Worm (Caenorhabditis elegans) whole organism, mixed stage, embryonic: ENCODE measurements around the gene asp-18.

Source experiments
- M03D4.4 ChIP-seq: sonication (generic microtip); optimal IDR thresholded peaks from 2 replicates; lab custom pipeline; 2017; ENCODE audit warnings: mild to moderate bottlenecking, missing genetic modification characterization, missing compliant biosample characterization
- bed-3 ChIP-seq: fragments of 200-800 bp; sonication (Bioruptor generic); optimal IDR thresholded peaks from 3 replicates; lab custom pipeline; 2018; ENCODE audit warnings: mild to moderate bottlenecking, missing genetic modification characterization, moderate library complexity, missing compliant biosample characterization
- blmp-1 ChIP-seq: fragments of 150-350 bp; optimal IDR thresholded peaks from 2 replicates; lab custom pipeline; 2014; ENCODE audit warnings: missing biosample characterization, missing genetic modification characterization
- ceh-39 ChIP-seq: fragments of 150-350 bp; optimal IDR thresholded peaks from 2 replicates; lab custom pipeline; 2014; ENCODE audit warnings: missing biosample characterization, missing genetic modification characterization
- ceh-43 ChIP-seq: fragments of 200-800 bp; sonication (Bioruptor generic); optimal IDR thresholded peaks from 2 replicates; lab custom pipeline; 2018; ENCODE audit warnings: mild to moderate bottlenecking, missing genetic modification characterization, moderate library complexity, missing compliant biosample characterization
- cnd-1 ChIP-seq: fragments of 200-800 bp; sonication (Bioruptor generic); optimal IDR thresholded peaks from 2 replicates; lab custom pipeline; 2018; ENCODE audit warnings: mild to moderate bottlenecking, missing genetic modification characterization, missing compliant biosample characterization
- drap-1 ChIP-seq: fragments of 200-800 bp; sonication (Bioruptor generic); optimal IDR thresholded peaks from 3 replicates; lab custom pipeline; 2018; ENCODE audit warnings: mild to moderate bottlenecking, missing genetic modification characterization, missing compliant biosample characterization
- elt-1 ChIP-seq: sonication (generic microtip); optimal IDR thresholded peaks from 2 replicates; lab custom pipeline; 2017; ENCODE audit warnings: missing genetic modification characterization, mild to moderate bottlenecking, missing compliant biosample characterization, antibody characterized with exemption, moderate library complexity, borderline replicate concordance; ENCODE audit not compliant: insufficient read depth
- elt-3 ChIP-seq: fragments of 150-350 bp; optimal IDR thresholded peaks from 2 replicates; lab custom pipeline; 2014; ENCODE audit warnings: missing biosample characterization, missing genetic modification characterization
- flh-1 ChIP-seq: fragments of 200-800 bp; sonication (Bioruptor generic); optimal IDR thresholded peaks from 2 replicates; lab custom pipeline; 2018; ENCODE audit warnings: mild to moderate bottlenecking, missing genetic modification characterization, moderate library complexity, missing compliant biosample characterization
- ham-2 ChIP-seq: fragments of 200-800 bp; sonication (Bioruptor generic); optimal IDR thresholded peaks from 2 replicates; lab custom pipeline; 2018; ENCODE audit warnings: mild to moderate bottlenecking, missing genetic modification characterization, missing compliant biosample characterization
- hlh-1 ChIP-seq: fragments of 150-350 bp; optimal IDR thresholded peaks from 2 replicates; lab custom pipeline; 2014; ENCODE audit warnings: missing biosample characterization, missing genetic modification reagents, missing genetic modification characterization
- lin-13 ChIP-seq: fragments of 150-350 bp; optimal IDR thresholded peaks from 2 replicates; lab custom pipeline; 2014; ENCODE audit warnings: missing biosample characterization, missing genetic modification characterization
- lin-32 ChIP-seq: fragments of 200-800 bp; sonication (Bioruptor generic); optimal IDR thresholded peaks from 2 replicates; lab custom pipeline; 2018; ENCODE audit warnings: mild to moderate bottlenecking, missing genetic modification characterization, missing compliant biosample characterization
- lsy-2 ChIP-seq: fragments of 150-350 bp; optimal IDR thresholded peaks from 2 replicates; lab custom pipeline; 2014; ENCODE audit warnings: missing biosample characterization, missing genetic modification characterization
- mab-5 ChIP-seq: fragments of 150-350 bp; optimal IDR thresholded peaks from 2 replicates; lab custom pipeline; 2014; ENCODE audit warnings: missing biosample characterization, missing genetic modification characterization
- mls-2 ChIP-seq: sonication (generic microtip); optimal IDR thresholded peaks from 2 replicates; lab custom pipeline; 2016; ENCODE audit warnings: mild to moderate bottlenecking, missing genetic modification characterization, moderate library complexity, missing compliant biosample characterization
- nhr-12 ChIP-seq: fragments of 150-350 bp; optimal IDR thresholded peaks from 2 replicates; lab custom pipeline; 2014; ENCODE audit warnings: missing biosample characterization, missing genetic modification characterization
- nhr-237 ChIP-seq: fragments of 150-350 bp; optimal IDR thresholded peaks from 2 replicates; lab custom pipeline; 2014; ENCODE audit warnings: missing biosample characterization, missing genetic modification characterization
- nhr-28 ChIP-seq: fragments of 150-350 bp; optimal IDR thresholded peaks from 2 replicates; lab custom pipeline; 2014; ENCODE audit warnings: missing biosample characterization, missing genetic modification characterization
- nhr-76 ChIP-seq: sonication (generic microtip); optimal IDR thresholded peaks from 2 replicates; lab custom pipeline; 2017; ENCODE audit warnings: missing biosample characterization, missing genetic modification characterization
- pha-4 ChIP-seq: fragments of 150-350 bp; optimal IDR thresholded peaks from 2 replicates; lab custom pipeline; 2018; ENCODE audit warnings: missing biosample characterization, missing genetic modification reagents, missing genetic modification characterization
- sem-2 ChIP-seq: fragments of 200-800 bp; sonication (Bioruptor generic); optimal IDR thresholded peaks from 2 replicates; lab custom pipeline; 2018; ENCODE audit warnings: mild to moderate bottlenecking, missing genetic modification characterization, missing compliant biosample characterization
- snpc-4 ChIP-seq: fragments of 150-350 bp; optimal IDR thresholded peaks from 2 replicates; lab custom pipeline; 2014; ENCODE audit warnings: missing biosample characterization, missing genetic modification characterization
- sptf-1 ChIP-seq: sonication (generic microtip); optimal IDR thresholded peaks from 2 replicates; lab custom pipeline; 2017; ENCODE audit warnings: mild to moderate bottlenecking, missing genetic modification characterization, moderate library complexity, missing compliant biosample characterization
- tbx-8 ChIP-seq: fragments of 200-800 bp; sonication (Bioruptor generic); optimal IDR thresholded peaks from 2 replicates; lab custom pipeline; 2018; ENCODE audit warnings: mild to moderate bottlenecking, missing genetic modification characterization, moderate library complexity, missing compliant biosample characterization
- unc-39 ChIP-seq: fragments of 150-350 bp; optimal IDR thresholded peaks from 2 replicates; lab custom pipeline; 2014; ENCODE audit warnings: missing biosample characterization, missing genetic modification characterization
- zip-8 ChIP-seq: fragments of 150-350 bp; optimal IDR thresholded peaks from 2 replicates; lab custom pipeline; 2014; ENCODE audit warnings: missing biosample characterization, missing genetic modification characterization
- ztf-11 ChIP-seq: fragments of 150-350 bp; optimal IDR thresholded peaks from 2 replicates; lab custom pipeline; 2014; ENCODE audit warnings: missing biosample characterization, missing genetic modification characterization

asp-18 gene

DNA sequence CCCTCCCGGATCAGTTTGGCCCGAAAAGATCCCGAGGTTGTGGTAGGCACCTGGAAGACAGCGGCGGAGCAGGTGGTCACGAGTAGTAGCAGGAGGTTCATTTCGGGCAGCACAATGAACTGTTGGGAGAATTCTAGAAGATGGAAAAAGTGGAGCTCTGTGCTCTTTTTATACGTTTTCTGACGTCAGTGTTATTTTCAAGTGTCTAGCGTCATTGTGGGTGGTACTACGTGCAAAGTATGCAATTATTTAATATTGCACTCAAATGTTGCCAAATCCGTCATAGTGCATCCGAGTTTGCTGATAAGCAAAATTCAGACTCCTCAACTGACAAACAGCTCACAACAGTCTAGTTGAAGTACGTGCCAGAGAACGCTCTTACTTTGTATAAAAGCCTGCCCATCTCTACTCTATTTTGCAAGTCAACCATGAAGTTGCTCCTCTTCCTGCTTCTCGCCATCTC, at the start of gene asp-18, which contains the start of gene scl-19:
asp-18 (minus strand) TSS at position 101 of the 463 bp plus-strand sequence.
scl-19 (plus strand) TSS at position 413 of the 463 bp plus-strand sequence.
- no peak for TF ChIP-seq elt-1 (tag; lab: Kevin White, UChicago)
- TF ChIP-seq M03D4.4 (tag; lab: Kevin White, UChicago) = no peak
- no peak for TF ChIP-seq snpc-4 (tag; lab: Kevin White, UChicago)
- no peak for TF ChIP-seq ceh-39 (tag; lab: Kevin White, UChicago)
- no peak for TF ChIP-seq lin-32 (GFP tag; lab: Kevin White, UChicago)
- TF ChIP-seq cnd-1 (tag; lab: Kevin White, UChicago) = no peak
- no peak for TF ChIP-seq elt-3
- TF ChIP-seq pha-4 (tag; lab: Kevin White, UChicago) = no peak
- TF ChIP-seq lin-13 (tag; lab: Kevin White, UChicago) = no peak
- TF ChIP-seq ham-2 (GFP tag; lab: Kevin White, UChicago) = no peak
- TF ChIP-seq mab-5 (tag; lab: Kevin White, UChicago) = no peak
- no peak for TF ChIP-seq unc-39 (tag; lab: Kevin White, UChicago)

DNA sequence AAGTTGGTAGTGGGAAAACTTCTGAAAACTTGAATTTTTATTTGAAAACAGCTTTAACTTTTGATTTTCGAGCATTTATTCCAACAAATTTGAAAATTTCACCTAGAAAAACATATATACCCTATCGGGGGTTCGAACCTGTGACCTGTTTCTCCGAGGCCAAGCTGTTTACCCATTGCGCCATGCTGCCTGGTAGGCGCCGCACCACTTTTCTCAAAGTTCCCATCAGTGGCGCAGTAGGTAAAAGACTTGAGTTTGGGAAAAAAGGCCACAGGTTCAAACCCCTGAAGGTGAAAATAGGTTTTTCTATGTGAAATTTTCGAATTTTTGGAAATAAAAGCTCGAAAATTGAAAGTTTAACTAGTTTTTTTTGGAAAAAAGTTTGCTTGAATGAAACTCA, 49.1 kb upstream of the asp-18 start:
- TF ChIP-seq hlh-1 (tag; lab: Kevin White, UChicago) (no peak), nhr-28 (tag; lab: Kevin White, UChicago) (no peak), lsy-2 (tag; lab: Kevin White, UChicago) (no peak)

DNA sequence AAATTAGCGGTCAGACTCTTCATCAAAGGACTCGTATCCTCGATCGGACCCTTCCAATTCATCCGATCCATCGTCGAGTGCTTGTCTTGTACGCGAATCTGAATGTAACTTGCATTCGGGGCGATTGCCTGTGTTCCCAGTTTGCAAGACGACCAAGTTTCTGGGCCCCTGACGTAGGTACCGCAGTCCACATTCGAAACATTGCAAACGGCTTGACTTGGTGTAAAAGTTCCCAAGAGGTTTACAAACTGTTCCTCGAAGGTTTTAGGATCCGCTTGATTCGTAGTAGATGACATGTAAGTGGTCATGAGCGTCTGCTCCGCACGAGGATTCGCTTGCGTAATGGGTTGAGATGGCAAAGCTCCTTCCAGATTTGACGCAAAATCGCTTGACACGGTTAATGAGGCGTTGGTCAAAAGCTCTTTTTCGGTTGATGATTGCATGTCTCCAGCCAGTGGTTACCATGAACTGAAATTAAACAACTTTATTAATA, 44.8 kb upstream of the asp-18 start, which contains the start of gene Y17D7B.4:
Y17D7B.4 (minus strand) TSS at position 443 of the 493 bp plus-strand sequence.
- no peak for TF ChIP-seq zip-8 (tag; lab: Kevin White, UChicago)
- TF ChIP-seq lin-13 (tag; lab: Kevin White, UChicago) = no peak
- no peak for TF ChIP-seq sem-2 (GFP tag; lab: Kevin White, UChicago)
- no peak for TF ChIP-seq ham-2 (GFP tag; lab: Kevin White, UChicago)
- no peak for TF ChIP-seq lin-32 (GFP tag; lab: Kevin White, UChicago)
- TF ChIP-seq ztf-11 (tag; lab: Kevin White, UChicago) = no peak

DNA sequence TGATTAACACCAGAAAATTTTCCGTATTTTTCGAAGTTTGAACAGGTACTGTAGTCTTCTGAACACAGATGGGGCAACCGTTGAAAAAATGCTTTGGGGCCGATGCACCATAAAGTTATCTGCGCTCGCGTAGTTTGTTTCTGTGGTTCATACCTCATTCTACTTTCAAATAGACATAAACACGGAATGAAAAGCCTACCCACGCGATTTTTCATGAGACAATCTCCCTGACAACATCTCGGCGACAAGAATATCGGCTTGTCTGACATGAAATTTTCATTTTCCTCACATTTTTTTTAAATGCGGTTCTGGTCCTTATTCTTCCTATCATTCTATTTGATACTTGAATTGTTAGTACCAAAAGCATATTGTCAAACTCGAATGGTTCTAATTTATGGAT, 41.3 kb upstream of the asp-18 start, which contains the start of gene clec-257:
clec-257 (plus strand) TSS at position 301 of the 400 bp plus-strand sequence.
- TF ChIP-seq tbx-8 (no peak), mls-2 (tag; lab: Kevin White, UChicago) (no peak), mab-5 (tag; lab: Kevin White, UChicago) (no peak), nhr-12 (tag; lab: Kevin White, UChicago) (no peak), snpc-4 (tag; lab: Kevin White, UChicago) (no peak), ceh-43 (GFP tag; lab: Kevin White, UChicago) (no peak), pha-4 (tag; lab: Kevin White, UChicago) (no peak), zip-8 (tag; lab: Kevin White, UChicago) (no peak), sem-2 (GFP tag; lab: Kevin White, UChicago) (no peak), nhr-237 (no peak), blmp-1 (tag; lab: Kevin White, UChicago) (no peak), bed-3 (GFP tag; lab: Kevin White, UChicago) (no peak), sptf-1 (tag; lab: Kevin White, UChicago) (no peak), elt-3 (no peak), drap-1 (GFP tag; lab: Kevin White, UChicago) (no peak), lin-32 (GFP tag; lab: Kevin White, UChicago) (no peak), flh-1 (GFP tag; lab: Kevin White, UChicago) (no peak), lsy-2 (tag; lab: Kevin White, UChicago) (no peak)

DNA sequence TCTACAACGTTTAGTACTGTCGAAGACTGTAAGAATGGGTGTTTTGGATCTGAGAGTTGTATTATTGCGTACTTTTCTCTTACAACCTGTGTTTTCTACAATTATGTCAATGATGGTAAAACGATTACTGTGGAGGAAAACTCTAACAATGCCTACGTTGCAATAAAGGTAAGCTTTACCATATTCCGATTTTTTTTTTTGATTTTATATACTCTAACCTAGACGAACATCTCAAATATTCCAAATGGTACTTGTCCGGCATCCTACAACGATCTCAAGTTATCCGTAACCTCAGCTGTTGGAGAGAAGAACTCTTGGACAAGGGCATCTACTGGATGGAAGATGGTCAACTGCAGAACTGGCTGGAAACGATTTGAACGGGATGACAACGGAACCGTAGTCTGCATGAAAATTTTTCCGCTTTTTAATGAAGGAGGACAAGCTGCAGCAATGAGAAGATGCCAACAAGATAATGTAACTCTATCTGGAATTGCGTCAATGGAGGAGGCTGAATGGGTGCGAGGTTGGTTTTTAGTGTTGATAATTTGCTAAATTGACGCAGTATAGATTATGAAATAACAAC, 40.4 kb upstream of the asp-18 start:
- TF ChIP-seq bed-3 (GFP tag; lab: Kevin White, UChicago) = no peak
- TF ChIP-seq, all 35 proteins: peak for 0

DNA sequence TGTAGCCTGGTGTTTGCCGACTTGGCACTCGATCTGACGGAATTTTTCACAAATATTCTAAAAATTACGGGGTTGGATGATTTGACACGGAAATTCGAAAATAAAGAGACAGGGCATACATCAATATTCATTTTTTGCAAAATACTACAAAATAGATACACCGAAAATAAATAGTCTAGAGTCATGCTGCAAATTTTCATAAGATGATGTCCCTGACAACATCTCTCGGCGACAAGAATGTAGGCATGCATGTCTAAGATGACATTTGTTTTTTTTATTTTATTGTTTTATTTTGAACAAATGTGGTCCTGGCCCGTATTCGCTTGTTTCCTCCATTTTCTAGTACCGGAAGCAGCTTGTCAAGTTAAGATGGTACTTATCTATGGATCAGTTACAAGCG, 39.9 kb upstream of the asp-18 start, which contains the start of gene clec-256:
clec-256 (plus strand) TSS at position 301 of the 400 bp plus-strand sequence.
- TF ChIP-seq cnd-1 (tag; lab: Kevin White, UChicago) (no peak), mab-5 (tag; lab: Kevin White, UChicago) (no peak), bed-3 (GFP tag; lab: Kevin White, UChicago) (no peak), nhr-76 (tag; lab: Kevin White, UChicago) (no peak), mls-2 (tag; lab: Kevin White, UChicago) (no peak), snpc-4 (tag; lab: Kevin White, UChicago) (no peak)
